Fruit fly (Drosophila melanogaster) whole organism, embryonic: ENCODE data around the gene phol.

Experiments
- Asciz ChIP-seq: fragments of 200-800 bp; sonication (Bioruptor generic); optimal IDR thresholded peaks from 2 replicates; lab custom pipeline; 2017; ENCODE audit warnings: missing biosample characterization, mild to moderate bottlenecking, missing genetic modification characterization, missing genetic modification reagents
- Blimp-1 ChIP-seq: fragments of 200-800 bp; sonication (Bioruptor generic); optimal IDR thresholded peaks from 3 replicates; lab custom pipeline; 2018; ENCODE audit warnings: missing biosample characterization, missing genetic modification characterization, mild to moderate bottlenecking, moderate library complexity, missing genetic modification reagents
- Bteb2 ChIP-seq: fragments of 200-800 bp; sonication (Bioruptor generic); optimal IDR thresholded peaks from 2 replicates; lab custom pipeline; 2016; ENCODE audit warnings: missing biosample characterization, missing genetic modification characterization
- CG10543 ChIP-seq: fragments of 200-800 bp; sonication (Bioruptor generic); optimal IDR thresholded peaks from 3 replicates; lab custom pipeline; 2017; ENCODE audit warnings: missing biosample characterization, mild to moderate bottlenecking, missing genetic modification characterization, moderate library complexity
- CG11093 ChIP-seq: fragments of 200-800 bp; sonication (Bioruptor generic); IDR thresholded peaks from 3 replicates; pipeline ENCODE4 v1.3.6; 2022; ENCODE audit warnings: missing biosample characterization, missing genetic modification characterization
- CG11696 ChIP-seq: fragments of 200-800 bp; sonication (Bioruptor generic); IDR thresholded peaks from 2 replicates; pipeline ENCODE4 v1.3.6; 2022; ENCODE audit warnings: missing biosample characterization, missing genetic modification characterization
- CG12744 ChIP-seq: fragments of 200-800 bp; sonication (Bioruptor generic); optimal IDR thresholded peaks from 2 replicates; lab custom pipeline; 2016; ENCODE audit warnings: missing biosample characterization, missing genetic modification characterization
- CG12942 ChIP-seq: fragments of 200-800 bp; sonication (Bioruptor generic); optimal IDR thresholded peaks from 3 replicates; lab custom pipeline; 2016; ENCODE audit warnings: missing biosample characterization, missing genetic modification characterization
- CG13894 ChIP-seq: fragments of 200-800 bp; sonication (Bioruptor generic); optimal IDR thresholded peaks from 3 replicates; lab custom pipeline; 2018; ENCODE audit warnings: missing biosample characterization, mild to moderate bottlenecking, missing genetic modification characterization, moderate library complexity
- CG14860 ChIP-seq: fragments of 200-800 bp; sonication (Bioruptor generic); IDR thresholded peaks from 3 replicates; pipeline ENCODE4 v1.3.6; 2022; ENCODE audit warnings: missing biosample characterization, missing genetic modification characterization; ENCODE audit not compliant: partially characterized antibody
- CG1647 ChIP-seq: fragments of 200-800 bp; sonication (Bioruptor generic); optimal IDR thresholded peaks from 3 replicates; lab custom pipeline; 2016; ENCODE audit warnings: missing biosample characterization, missing genetic modification characterization
- CG2120 ChIP-seq: fragments of 200-800 bp; sonication (Bioruptor generic); optimal IDR thresholded peaks from 3 replicates; lab custom pipeline; 2016; ENCODE audit warnings: missing biosample characterization, missing genetic modification characterization
- CG2678 ChIP-seq: fragments of 200-800 bp; sonication (Bioruptor generic); optimal IDR thresholded peaks from 3 replicates; lab custom pipeline; 2019; ENCODE audit warnings: missing biosample characterization, mild to moderate bottlenecking, missing genetic modification characterization, moderate library complexity
- CG34422 ChIP-seq: fragments of 200-800 bp; sonication (Bioruptor generic); IDR thresholded peaks from 3 replicates; pipeline ENCODE4 v1.3.6; 2022; ENCODE audit warnings: missing biosample characterization, missing genetic modification characterization
- CG4854 ChIP-seq: fragments of 200-800 bp; sonication (Bioruptor generic); optimal IDR thresholded peaks from 2 replicates; lab custom pipeline; 2016; ENCODE audit warnings: missing biosample characterization, missing genetic modification characterization, inconsistent platforms
- CG5180 ChIP-seq: fragments of 200-800 bp; sonication (Bioruptor generic); optimal IDR thresholded peaks from 3 replicates; lab custom pipeline; 2017; ENCODE audit warnings: missing biosample characterization, missing genetic modification characterization, mild to moderate bottlenecking, moderate library complexity, missing genetic modification reagents
- CG6683 ChIP-seq: fragments of 200-800 bp; sonication (Bioruptor generic); optimal IDR thresholded peaks from 2 replicates; lab custom pipeline; 2017; ENCODE audit warnings: missing biosample characterization, mild to moderate bottlenecking, missing genetic modification characterization, missing genetic modification reagents
- CG8944 ChIP-seq: fragments of 200-800 bp; sonication (Bioruptor generic); optimal IDR thresholded peaks from 3 replicates; lab custom pipeline; 2016; ENCODE audit warnings: missing biosample characterization, missing genetic modification characterization
- CkIIα-i1 ChIP-seq: fragments of 200-800 bp; sonication (Bioruptor generic); IDR thresholded peaks from 2 replicates; pipeline ENCODE4 v1.3.6; 2022; ENCODE audit warnings: missing biosample characterization, missing genetic modification characterization
- Ets65A ChIP-seq: fragments of 200-800 bp; sonication (Bioruptor generic); peaks from one replicate; lab custom pipeline; 2016; ENCODE audit warnings: missing biosample characterization, missing genetic modification characterization
- HHEX ChIP-seq: fragments of 200-800 bp; sonication (Bioruptor generic); optimal IDR thresholded peaks from 3 replicates; lab custom pipeline; 2017; ENCODE audit warnings: missing biosample characterization, mild to moderate bottlenecking, missing genetic modification characterization, missing genetic modification reagents
- HLH4C ChIP-seq: fragments of 200-800 bp; sonication (Bioruptor generic); IDR thresholded peaks from 3 replicates; pipeline ENCODE4 v1.3.6; 2022; ENCODE audit warnings: missing biosample characterization, missing genetic modification characterization; ENCODE audit not compliant: partially characterized antibody
- Hsf ChIP-seq: fragments of 200-800 bp; sonication (Bioruptor generic); optimal IDR thresholded peaks from 3 replicates; lab custom pipeline; 2016; ENCODE audit warnings: missing biosample characterization, missing genetic modification characterization
- MBD-R2 ChIP-seq: fragments of 200-800 bp; sonication (Bioruptor generic); IDR thresholded peaks from 2 replicates; pipeline ENCODE4 v1.3.6; 2022; ENCODE audit warnings: missing biosample characterization, missing genetic modification characterization
- MESR4 ChIP-seq: fragments of 200-800 bp; sonication (Bioruptor generic); optimal IDR thresholded peaks from 2 replicates; lab custom pipeline; 2018; ENCODE audit warnings: missing biosample characterization, mild to moderate bottlenecking, missing genetic modification characterization, moderate library complexity
- Mes4 ChIP-seq: fragments of 200-800 bp; sonication (Bioruptor generic); optimal IDR thresholded peaks from 2 replicates; lab custom pipeline; 2016; ENCODE audit warnings: missing biosample characterization, missing genetic modification characterization
- NFAT ChIP-seq: fragments of 200-800 bp; sonication (Bioruptor generic); IDR thresholded peaks from 2 replicates; pipeline ENCODE4 v1.3.6; 2022; ENCODE audit warnings: missing biosample characterization, missing genetic modification characterization
- Nf-YC ChIP-seq: fragments of 200-800 bp; optimal IDR thresholded peaks from 3 replicates; lab custom pipeline; 2019; ENCODE audit warnings: missing biosample characterization, mild to moderate bottlenecking, missing genetic modification characterization, moderate library complexity
- Oli ChIP-seq: fragments of 200-800 bp; sonication (Bioruptor generic); optimal IDR thresholded peaks from 2 replicates; lab custom pipeline; 2018; ENCODE audit warnings: missing biosample characterization, mild to moderate bottlenecking, missing genetic modification characterization, moderate library complexity
- PHDP ChIP-seq: fragments of 200-800 bp; sonication (Bioruptor generic); optimal IDR thresholded peaks from 3 replicates; lab custom pipeline; 2018; ENCODE audit warnings: missing biosample characterization, mild to moderate bottlenecking, missing genetic modification characterization, moderate library complexity
- Spps ChIP-seq: fragments of 200-800 bp; sonication (Bioruptor generic); optimal IDR thresholded peaks from 2 replicates; lab custom pipeline; 2018; ENCODE audit warnings: missing biosample characterization, mild to moderate bottlenecking, missing genetic modification characterization
- Xbp1 ChIP-seq: fragments of 200-800 bp; sonication (Bioruptor generic); optimal IDR thresholded peaks from 3 replicates; lab custom pipeline; 2016; ENCODE audit warnings: missing biosample characterization, mild to moderate bottlenecking, missing genetic modification characterization
- chm ChIP-seq: fragments of 200-800 bp; sonication (Bioruptor generic); IDR thresholded peaks from 2 replicates; pipeline ENCODE4 v1.3.6; 2022; ENCODE audit warnings: missing biosample characterization, missing genetic modification characterization
- crol ChIP-seq: fragments of 200-800 bp; sonication (Bioruptor generic); IDR thresholded peaks from 2 replicates; pipeline ENCODE4 v1.3.6; 2022; ENCODE audit warnings: missing biosample characterization, missing genetic modification characterization
- crp ChIP-seq, 2 experiments: fragments of 200-800 bp; sonication (Bioruptor generic); optimal IDR thresholded peaks; 2 replicates in 1 of 2; 3 replicates in 1 of 2; lab custom pipeline; 2017; ENCODE audit warnings: missing biosample characterization in 2 of 2, missing genetic modification characterization in 2 of 2, mild to moderate bottlenecking in 1 of 2, moderate library complexity in 1 of 2
- dpn ChIP-seq, 2 experiments: fragments of 200-800 bp; sonication (Bioruptor generic); optimal IDR thresholded peaks; 3 replicates each; lab custom pipeline; 2016; ENCODE audit warnings: missing biosample characterization in 2 of 2, missing genetic modification characterization in 2 of 2
- dysf ChIP-seq: fragments of 200-800 bp; sonication (Bioruptor generic); IDR thresholded peaks from 3 replicates; pipeline ENCODE4 v1.3.6; 2022; ENCODE audit warnings: missing biosample characterization, missing genetic modification characterization
- her ChIP-seq: fragments of 200-800 bp; sonication (Bioruptor generic); optimal IDR thresholded peaks from 2 replicates; lab custom pipeline; 2016; ENCODE audit warnings: missing biosample characterization, missing genetic modification characterization
- klu ChIP-seq: fragments of 200-800 bp; sonication (Bioruptor generic); IDR thresholded peaks from 2 replicates; pipeline ENCODE4 v1.3.6; 2022; ENCODE audit warnings: missing biosample characterization, missing genetic modification characterization
- luna ChIP-seq: fragments of 200-800 bp; sonication (Bioruptor generic); optimal IDR thresholded peaks from 2 replicates; lab custom pipeline; 2016; ENCODE audit warnings: missing biosample characterization, missing genetic modification characterization
- pho ChIP-seq: fragments of 200-800 bp; sonication (Bioruptor generic); optimal IDR thresholded peaks from 2 replicates; lab custom pipeline; 2016; ENCODE audit warnings: missing biosample characterization, missing genetic modification characterization
- pnt ChIP-seq: fragments of 200-800 bp; sonication (Bioruptor generic); optimal IDR thresholded peaks from 3 replicates; lab custom pipeline; 2016; ENCODE audit warnings: missing biosample characterization, missing genetic modification characterization
- prd ChIP-seq, 3 experiments: fragments of >200 bp in 2 of 3; fragments of 200-800 bp in 1 of 3; sonication (Bioruptor generic) in 1 of 3; optimal IDR thresholded peaks in 2 of 3; IDR thresholded peaks in 1 of 3; 2 replicates in 2 of 3; 3 replicates in 1 of 3; pipeline versions ENCODE4 v1.3.6 to Lab custom; 2017 to 2022; ENCODE audit warnings: missing biosample characterization in 1 of 3, missing genetic modification characterization in 1 of 3
- pzg ChIP-seq: fragments of 200-800 bp; sonication (Bioruptor generic); optimal IDR thresholded peaks from 3 replicates; lab custom pipeline; 2018; ENCODE audit warnings: missing biosample characterization, mild to moderate bottlenecking, missing genetic modification characterization, moderate library complexity
- repo ChIP-seq: fragments of 200-800 bp; sonication (Bioruptor generic); optimal IDR thresholded peaks from 2 replicates; lab custom pipeline; 2016; ENCODE audit warnings: missing biosample characterization, missing genetic modification characterization
- sd ChIP-seq: fragments of 200-800 bp; sonication (Bioruptor generic); optimal IDR thresholded peaks from 3 replicates; lab custom pipeline; 2018; ENCODE audit warnings: missing biosample characterization, mild to moderate bottlenecking, missing genetic modification characterization, moderate library complexity
- sim ChIP-seq: fragments of 200-800 bp; sonication (Bioruptor generic); IDR thresholded peaks from 2 replicates; pipeline ENCODE4 v1.3.6; 2022; ENCODE audit warnings: missing biosample characterization, missing genetic modification characterization
- stwl ChIP-seq: fragments of 200-800 bp; sonication (Bioruptor generic); optimal IDR thresholded peaks from 3 replicates; lab custom pipeline; 2018; ENCODE audit warnings: missing biosample characterization, mild to moderate bottlenecking, missing genetic modification characterization, moderate library complexity
- unc-4 ChIP-seq: fragments of 200-800 bp; sonication (Bioruptor generic); IDR thresholded peaks from 2 replicates; pipeline ENCODE4 v1.3.6; 2022; ENCODE audit warnings: missing biosample characterization, missing genetic modification characterization; ENCODE audit not compliant: partially characterized antibody
- z ChIP-seq: fragments of 200-800 bp; sonication (Bioruptor generic); IDR thresholded peaks from 3 replicates; pipeline ENCODE4 v1.3.6; 2022; ENCODE audit warnings: missing biosample characterization, missing genetic modification characterization

The phol gene

dm6 chr3L:9455819-9456388 is at the start of gene phol, which contains the start of gene CG3552 (continued):
- TF ChIP-seq Mes4 (GFP tag; lab: Kevin White, UChicago) (no peak), CG8944 (GFP tag; lab: Kevin White, UChicago) (no peak), PHDP (tag; lab: Kevin White, UChicago) (peak; percentile 7), prd (optimal IDR thresholded peaks at IDR 0.05; lab: Kevin White, UChicago) (no peak), prd (GFP tag; IDR thresholded peaks at IDR 0.05; lab: Robert Waterston, UW) (no peak), pnt (no peak), CG11093 (GFP tag; lab: Robert Waterston, UW) (no peak), klu (GFP tag; lab: Robert Waterston, UW) (no peak), crol (GFP tag; lab: Robert Waterston, UW) (peak; percentile 25; the same call in 1 of the 2 replicates), Ets65A (GFP tag; lab: Kevin White, UChicago) (no peak), luna (GFP tag; lab: Kevin White, UChicago) (no peak), CG4854 (GFP tag; lab: Kevin White, UChicago) (no peak), NFAT (GFP tag; lab: Robert Waterston, UW) (no peak), CG2120 (peak; percentile 40), unc-4 (GFP tag; lab: Robert Waterston, UW) (peak; percentile 43), Spps (tag; lab: Kevin White, UChicago) (no peak), her (no peak), pho (GFP tag; lab: Kevin White, UChicago) (no peak), CG2678 (tag; lab: Kevin White, UChicago) (peak; percentile 2), CG12942 (no peak), stwl (tag; lab: Kevin White, UChicago) (peak; percentile 64), Bteb2 (GFP tag; lab: Kevin White, UChicago) (no peak), pzg (GFP tag; lab: Kevin White, UChicago) (peak; percentile 57), MESR4 (GFP tag; lab: Kevin White, UChicago) (peak; percentile 88), CG1647 (no peak), chm (GFP tag; lab: Robert Waterston, UW) (no peak), CG11696 (GFP tag; lab: Robert Waterston, UW) (no peak), Xbp1 (GFP tag; lab: Kevin White, UChicago) (no peak), Oli (tag; lab: Kevin White, UChicago) (no peak), Asciz (no peak), crp (GFP tag; optimal IDR thresholded peaks at IDR 0.05; lab: Kevin White, UChicago) (peak in 1 of 2 experiments; percentile 0), CG12744 (GFP tag; lab: Kevin White, UChicago) (no peak), Hsf (no peak), CG10543 (GFP tag; lab: Kevin White, UChicago) (peak; percentile 45), CkIIα-i1 (no peak), sd (tag; lab: Kevin White, UChicago) (peak; percentile 51), Nf-YC (tag; lab: Kevin White, UChicago) (peak; percentile 43), CG6683 (no peak), CG34422 (GFP tag; lab: Robert Waterston, UW) (peak; percentile 81), CG14860 (GFP tag; lab: Robert Waterston, UW) (peak; percentile 52; the same call in 2 of the 3 replicates), CG5180 (GFP tag; lab: Kevin White, UChicago) (no peak), sim (GFP tag; lab: Robert Waterston, UW) (no peak), HHEX (GFP tag; lab: Kevin White, UChicago) (no peak), HLH4C (GFP tag; lab: Robert Waterston, UW) (no peak), repo (GFP tag; lab: Kevin White, UChicago) (no peak), dpn (GFP tag; optimal IDR thresholded peaks at IDR 0.05; lab: Kevin White, UChicago) (peak in 1 of 2 experiments; percentile 8), z (no peak), CG13894 (tag; lab: Kevin White, UChicago) (peak; percentile 22), MBD-R2 (GFP tag; lab: Robert Waterston, UW) (peak; percentile 66), dysf (GFP tag; lab: Robert Waterston, UW) (no peak), Blimp-1 (GFP tag; lab: Kevin White, UChicago) (no peak)
